Fruit fly (Drosophila melanogaster) whole organism, embryonic: ENCODE data around the gene TfIIA-S.

ENCODE experiments used
- Blimp-1 ChIP-seq: fragments of 200-800 bp; sonication (Bioruptor generic); optimal IDR thresholded peaks from 3 replicates; lab custom pipeline; 2018; ENCODE audit warnings: missing biosample characterization, missing genetic modification characterization, mild to moderate bottlenecking, moderate library complexity, missing genetic modification reagents
- CG8478 ChIP-seq: fragments of >200 bp; optimal IDR thresholded peaks from 2 replicates; lab custom pipeline; 2018
- Dek ChIP-seq: fragments of 200-800 bp; sonication (Bioruptor generic); optimal IDR thresholded peaks from 3 replicates; lab custom pipeline; 2019; ENCODE audit warnings: missing biosample characterization, mild to moderate bottlenecking, missing genetic modification characterization, moderate library complexity
- Dip3 ChIP-seq: fragments of 200-800 bp; sonication (Bioruptor generic); optimal IDR thresholded peaks from 3 replicates; lab custom pipeline; 2016; ENCODE audit warnings: missing biosample characterization, missing genetic modification characterization
- dmrt99B ChIP-seq: fragments of 200-800 bp; sonication (Bioruptor generic); optimal IDR thresholded peaks from 2 replicates; lab custom pipeline; 2018; ENCODE audit warnings: missing biosample characterization, mild to moderate bottlenecking, missing genetic modification characterization, moderate library complexity
- ftz-f1 ChIP-seq: fragments of 200-800 bp; sonication (Bioruptor generic); optimal IDR thresholded peaks from 2 replicates; lab custom pipeline; 2016; ENCODE audit warnings: missing biosample characterization, missing genetic modification characterization
- inv ChIP-seq: fragments of 200-800 bp; sonication (Bioruptor generic); IDR thresholded peaks from 2 replicates; pipeline ENCODE4 v1.3.6; 2022; ENCODE audit warnings: missing biosample characterization, missing genetic modification characterization; ENCODE audit not compliant: partially characterized antibody
- lola ChIP-seq, 3 experiments: fragments of >200 bp in 2 of 3; fragments of 200-800 bp in 1 of 3; sonication (Bioruptor generic) in 1 of 3; optimal IDR thresholded peaks; 2 replicates each; lab custom pipeline; 2017 to 2019; ENCODE audit warnings: missing biosample characterization in 3 of 3, missing genetic modification characterization in 3 of 3, mild to moderate bottlenecking in 1 of 3, moderate library complexity in 1 of 3

- TF ChIP-seq Blimp-1 (peak; percentile 28), Dip3 (GFP tag; lab: Kevin White, UChicago) (no peak), ftz-f1 (GFP tag; lab: Kevin White, UChicago) (no peak), lola (GFP tag; optimal IDR thresholded peaks at IDR 0.05; lab: Kevin White, UChicago) (no peak), inv (no peak), CG8478 (no peak), dmrt99B (tag; lab: Kevin White, UChicago) (peak; percentile 31), Dek (tag; lab: Kevin White, UChicago) (no peak)
These were observed 16.7 kb downstream of the TfIIA-S start for dm6 chr3R:23874198-23874597.
